Fruit fly (Drosophila melanogaster): Measurements from ENCODE around the gene CG44837.

DNA sequence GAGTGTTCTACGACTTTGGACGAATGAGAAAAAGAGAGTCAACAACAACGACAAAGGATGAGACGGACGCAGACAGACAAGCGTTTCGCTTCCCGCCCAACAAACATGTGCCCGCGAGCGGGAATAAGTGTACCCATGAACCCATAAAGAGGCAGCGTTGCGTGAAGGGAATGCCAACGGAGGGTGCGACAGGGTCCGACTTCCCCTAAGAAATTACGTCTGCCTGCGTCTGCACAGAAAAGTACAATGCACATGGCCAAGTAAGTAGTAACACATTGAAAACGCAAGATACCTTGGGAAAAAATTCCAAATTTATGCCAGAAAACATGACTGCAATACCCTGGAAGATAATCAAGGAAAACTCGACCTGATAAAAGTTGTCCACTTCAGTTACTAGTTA is 107.5 kb downstream of the CG44837 start:
- TF ChIP-seq CG8478 (optimal IDR thresholded peaks at IDR 0.05) (no peak), psq (optimal IDR thresholded peaks at IDR 0.05) (no peak), usp (GFP tag; optimal IDR thresholded peaks at IDR 0.05) (no peak)
